Worm (Caenorhabditis elegans) whole organism, young adult: ENCODE data around the gene C49F5.8.

Experiments used
- B0261.1 ChIP-seq: sonication (generic microtip); optimal IDR thresholded peaks from 2 replicates; lab custom pipeline; 2016; ENCODE audit warnings: mild to moderate bottlenecking, missing genetic modification characterization, moderate library complexity, missing compliant biosample characterization
- D2030.7 ChIP-seq: fragments of 200-800 bp; sonication (Bioruptor generic); IDR thresholded peaks from 2 replicates; pipeline ENCODE4 v1.3.6; 2022; ENCODE audit warnings: missing genetic modification reagents, missing genetic modification characterization, missing compliant biosample characterization
- F10E7.11 ChIP-seq: sonication (generic microtip); optimal IDR thresholded peaks from 2 replicates; lab custom pipeline; 2017; ENCODE audit warnings: mild to moderate bottlenecking, missing genetic modification characterization, moderate library complexity, missing compliant biosample characterization
- F33H1.4 ChIP-seq: fragments of 200-800 bp; sonication (Bioruptor generic); IDR thresholded peaks from 2 replicates; pipeline ENCODE4 v1.3.6; 2022; ENCODE audit warnings: missing genetic modification reagents, missing genetic modification characterization, missing compliant biosample characterization
- T26A5.8 ChIP-seq: sonication (generic microtip); optimal IDR thresholded peaks from 2 replicates; lab custom pipeline; 2016; ENCODE audit warnings: missing genetic modification characterization, missing compliant biosample characterization
- Y53G8AR.9 ChIP-seq: fragments of 200-800 bp; sonication (Bioruptor generic); conservative IDR thresholded peaks from 2 replicates; pipeline ENCODE4 v1.3.6; 2022; ENCODE audit warnings: missing genetic modification reagents, missing genetic modification characterization, missing compliant biosample characterization
- Y56A3A.18 ChIP-seq: fragments of 200-800 bp; sonication (Bioruptor generic); IDR thresholded peaks from 2 replicates; pipeline ENCODE4 v1.3.6; 2022; ENCODE audit warnings: missing genetic modification reagents, missing genetic modification characterization, missing compliant biosample characterization
- ZK185.1 ChIP-seq: sonication (generic microtip); optimal IDR thresholded peaks from 2 replicates; lab custom pipeline; 2016; ENCODE audit warnings: mild to moderate bottlenecking, missing genetic modification characterization, missing compliant biosample characterization; ENCODE audit not compliant: poor library complexity, severe bottlenecking
- aptf-2 ChIP-seq: fragments of 200-800 bp; sonication (Bioruptor generic); conservative IDR thresholded peaks from 2 replicates; pipeline ENCODE4 v1.3.6; 2022; ENCODE audit warnings: missing genetic modification reagents, missing genetic modification characterization, missing compliant biosample characterization
- bed-1 ChIP-seq: fragments of 200-800 bp; sonication (Bioruptor generic); IDR thresholded peaks from 2 replicates; pipeline ENCODE4 v1.3.6; 2022; ENCODE audit warnings: missing genetic modification reagents, missing genetic modification characterization, missing compliant biosample characterization
- cebp-1 ChIP-seq, 2 experiments: fragments of 200-800 bp in 1 of 2; sonication (Bioruptor generic) in 1 of 2; sonication (generic microtip) in 1 of 2; IDR thresholded peaks in 1 of 2; optimal IDR thresholded peaks in 1 of 2; 2 replicates each; pipeline versions ENCODE4 v1.3.6 to Lab custom; 2017 to 2022; ENCODE audit warnings: missing compliant biosample characterization in 2 of 2, missing genetic modification characterization in 2 of 2, mild to moderate bottlenecking in 1 of 2, missing genetic modification reagents in 1 of 2, moderate library complexity in 1 of 2
- ceh-27 ChIP-seq: fragments of 200-800 bp; sonication (Bioruptor generic); optimal IDR thresholded peaks from 2 replicates; lab custom pipeline; 2018; ENCODE audit warnings: mild to moderate bottlenecking, missing genetic modification characterization, moderate library complexity, missing compliant biosample characterization
- dox-1 ChIP-seq: fragments of 200-800 bp; sonication (Bioruptor generic); IDR thresholded peaks from 2 replicates; pipeline ENCODE4 v1.3.6; 2022; ENCODE audit warnings: missing genetic modification reagents, missing genetic modification characterization, missing compliant biosample characterization
- efl-1 ChIP-seq: fragments of 150-350 bp; optimal IDR thresholded peaks from 2 replicates; lab custom pipeline; 2014; ENCODE audit warnings: missing biosample characterization, missing genetic modification reagents, missing genetic modification characterization
- egl-18 ChIP-seq: fragments of 200-800 bp; sonication (Bioruptor generic); IDR thresholded peaks from 2 replicates; pipeline ENCODE4 v1.3.6; 2022; ENCODE audit warnings: missing genetic modification reagents, missing genetic modification characterization, missing compliant biosample characterization
- egl-44 ChIP-seq: fragments of 200-800 bp; sonication (Bioruptor generic); IDR thresholded peaks from 2 replicates; pipeline ENCODE4 v1.3.6; 2022; ENCODE audit warnings: missing genetic modification reagents, missing genetic modification characterization, missing compliant biosample characterization
- ets-4 ChIP-seq: fragments of 200-800 bp; sonication (Bioruptor generic); optimal IDR thresholded peaks from 2 replicates; lab custom pipeline; 2018; ENCODE audit warnings: mild to moderate bottlenecking, missing genetic modification characterization, missing compliant biosample characterization
- hlh-12 ChIP-seq: sonication (generic microtip); optimal IDR thresholded peaks from 2 replicates; lab custom pipeline; 2016; ENCODE audit warnings: missing genetic modification characterization, missing compliant biosample characterization
- hsf-1 ChIP-seq: fragments of 200-800 bp; sonication (Bioruptor generic); IDR thresholded peaks from 2 replicates; pipeline ENCODE4 v1.3.6; 2022; ENCODE audit warnings: missing genetic modification reagents, missing genetic modification characterization, missing compliant biosample characterization
- let-607 ChIP-seq, 2 experiments: fragments of 200-800 bp in 1 of 2; sonication (Bioruptor generic) in 1 of 2; sonication (generic microtip) in 1 of 2; optimal IDR thresholded peaks; 2 replicates each; lab custom pipeline; 2016 to 2018; ENCODE audit warnings: mild to moderate bottlenecking in 2 of 2, missing compliant biosample characterization in 2 of 2, missing genetic modification characterization in 2 of 2, moderate library complexity in 2 of 2, missing genotype in 1 of 2
- lir-1 ChIP-seq: fragments of 200-800 bp; sonication (Bioruptor generic); conservative IDR thresholded peaks from 2 replicates; pipeline ENCODE4 v1.3.6; 2022; ENCODE audit warnings: missing genetic modification reagents, missing genetic modification characterization, missing compliant biosample characterization
- lsl-1 ChIP-seq: fragments of 200-800 bp; sonication (Bioruptor generic); optimal IDR thresholded peaks from 2 replicates; lab custom pipeline; 2018; ENCODE audit warnings: mild to moderate bottlenecking, missing genetic modification characterization, moderate library complexity, missing compliant biosample characterization
- lsy-27 ChIP-seq: sonication (generic microtip); optimal IDR thresholded peaks from 2 replicates; lab custom pipeline; 2017; ENCODE audit warnings: missing genetic modification characterization, mild to moderate bottlenecking, missing compliant biosample characterization, antibody characterized with exemption, missing genotype, borderline replicate concordance; ENCODE audit not compliant: insufficient read depth
- madf-10 ChIP-seq: sonication (generic microtip); optimal IDR thresholded peaks from 2 replicates; lab custom pipeline; 2016; ENCODE audit warnings: mild to moderate bottlenecking, missing genetic modification characterization, missing compliant biosample characterization
- mcd-1 ChIP-seq: fragments of 200-800 bp; sonication (Bioruptor generic); IDR thresholded peaks from 2 replicates; pipeline ENCODE4 v1.3.6; 2022; ENCODE audit warnings: missing genetic modification reagents, missing genetic modification characterization, missing compliant biosample characterization
- mes-4 ChIP-seq: sonication (generic microtip); optimal IDR thresholded peaks from 2 replicates; lab custom pipeline; 2016; ENCODE audit warnings: missing genotype, missing genetic modification characterization, missing compliant biosample characterization
- nfya-2 ChIP-seq: fragments of 200-800 bp; sonication (Bioruptor generic); IDR thresholded peaks from 2 replicates; pipeline ENCODE4 v1.3.6; 2022; ENCODE audit warnings: missing genetic modification reagents, missing genetic modification characterization, missing compliant biosample characterization
- nhr-27 ChIP-seq: fragments of 200-800 bp; sonication (Bioruptor generic); optimal IDR thresholded peaks from 2 replicates; lab custom pipeline; 2018; ENCODE audit warnings: mild to moderate bottlenecking, missing genetic modification characterization, moderate library complexity, missing compliant biosample characterization
- nhr-80 ChIP-seq: sonication (generic microtip); optimal IDR thresholded peaks from 2 replicates; lab custom pipeline; 2016; ENCODE audit warnings: missing genetic modification characterization, missing compliant biosample characterization
- pbrm-1 ChIP-seq: fragments of 200-800 bp; sonication (Bioruptor generic); IDR thresholded peaks from 2 replicates; pipeline ENCODE4 v1.3.6; 2022; ENCODE audit warnings: missing genetic modification reagents, missing genetic modification characterization, missing compliant biosample characterization
- rcor-1 ChIP-seq: fragments of 200-800 bp; sonication (Bioruptor generic); IDR thresholded peaks from 2 replicates; pipeline ENCODE4 v1.3.6; 2022; ENCODE audit warnings: missing genetic modification reagents, missing genetic modification characterization, missing compliant biosample characterization
- snpc-4 ChIP-seq, 5 experiments: fragments of 150-350 bp in 1 of 5; sonication (generic microtip) in 4 of 5; optimal IDR thresholded peaks; 2 replicates each; lab custom pipeline; 2014 to 2018; ENCODE audit warnings: missing genetic modification characterization in 5 of 5, missing biosample characterization in 3 of 5, antibody characterized with exemption in 2 of 5, mild to moderate bottlenecking in 2 of 5, missing compliant biosample characterization in 2 of 5, missing genotype in 2 of 5, moderate library complexity in 2 of 5, missing genetic modification reagents in 1 of 5
- sptf-2 ChIP-seq: fragments of 200-800 bp; sonication (Bioruptor generic); optimal IDR thresholded peaks from 2 replicates; lab custom pipeline; 2018; ENCODE audit warnings: mild to moderate bottlenecking, missing genetic modification characterization, missing compliant biosample characterization
- tbx-9 ChIP-seq: sonication (generic microtip); optimal IDR thresholded peaks from 2 replicates; lab custom pipeline; 2016; ENCODE audit warnings: borderline replicate concordance, missing genetic modification characterization, inconsistent platforms, missing compliant biosample characterization
- zfh-2 ChIP-seq: fragments of 200-800 bp; sonication (Bioruptor generic); conservative IDR thresholded peaks from 2 replicates; pipeline ENCODE4 v1.3.6; 2022; ENCODE audit warnings: missing genetic modification reagents, missing genetic modification characterization, missing compliant biosample characterization
- zim-3 ChIP-seq: sonication (generic microtip); optimal IDR thresholded peaks from 2 replicates; lab custom pipeline; 2017; ENCODE audit warnings: mild to moderate bottlenecking, missing genetic modification characterization, moderate library complexity, missing compliant biosample characterization
- ztf-28 ChIP-seq: fragments of 200-800 bp; sonication (Bioruptor generic); IDR thresholded peaks from 2 replicates; pipeline ENCODE4 v1.3.6; 2022; ENCODE audit warnings: missing genetic modification reagents, missing genetic modification characterization, missing compliant biosample characterization

C49F5.8 gene

DNA sequence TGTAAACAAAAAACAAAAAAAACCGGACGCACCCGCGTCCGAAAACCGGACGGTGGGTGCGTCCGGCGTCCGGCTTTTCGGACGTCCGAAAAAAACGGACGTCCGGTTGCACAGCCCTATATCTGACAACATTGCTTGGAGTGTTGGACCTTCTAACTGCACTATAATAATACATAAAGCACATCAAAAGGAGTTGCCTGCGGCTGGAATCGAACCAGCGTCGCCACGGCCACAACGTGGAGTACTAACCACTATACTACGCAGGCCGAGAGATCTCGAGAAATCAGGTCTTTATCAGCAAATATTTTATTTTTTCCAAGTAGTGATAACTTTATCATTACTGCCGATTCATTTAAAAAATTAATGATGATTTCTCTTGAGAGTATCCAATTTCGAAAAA, 33.4 kb downstream of the C49F5.8 start (continued):
- TF ChIP-seq mcd-1 (0 out of 2 replicates have a peak, but pooled peaks have one; percentile 20), ZK185.1 (tag; lab: Kevin White, UChicago) (peak; percentile 61), nfya-2 (GFP tag; lab: Robert Waterston, UW) (0 out of 2 replicates have a peak, but pooled peaks have one; percentile 47), zim-3 (tag; lab: Kevin White, UChicago) (peak; percentile 63), hlh-12 (tag; lab: Kevin White, UChicago) (peak; percentile 35), rcor-1 (GFP tag; lab: Robert Waterston, UW) (peak; percentile 54), aptf-2 (GFP tag; lab: Robert Waterston, UW) (no peak), B0261.1 (tag; lab: Kevin White, UChicago) (peak; percentile 67), Y56A3A.18 (GFP tag; lab: Robert Waterston, UW) (0 out of 2 replicates have a peak, but pooled peaks have one; percentile 17), efl-1 (GFP tag; lab: Kevin White, UChicago) (no peak), dox-1 (GFP tag; lab: Robert Waterston, UW) (peak; percentile 63), pbrm-1 (GFP tag; lab: Robert Waterston, UW) (peak; percentile 83), tbx-9 (no peak)

DNA sequence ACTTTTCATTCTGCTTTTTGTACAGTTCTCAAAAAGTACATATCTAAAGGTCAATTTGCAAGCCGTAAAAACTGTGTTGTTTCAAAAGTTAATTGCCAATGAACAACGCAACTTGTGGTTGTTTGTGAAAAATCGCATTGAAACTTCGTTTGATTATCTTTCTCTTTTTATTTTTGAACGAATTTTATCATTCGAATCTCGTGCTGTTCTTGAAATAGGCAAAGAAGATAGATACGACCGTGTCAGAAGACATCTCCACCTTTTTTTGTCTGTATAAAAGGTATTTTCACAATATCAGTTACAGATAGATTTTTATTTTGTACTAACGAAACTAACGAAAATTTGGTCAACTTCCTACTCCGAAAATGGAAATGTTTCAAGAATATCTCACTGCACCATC, 34.5 kb downstream of the C49F5.8 start, which contains the start of gene C49F5.7:
C49F5.7 (plus strand) TSS at position 301 of the 400 bp plus-strand sequence.
- TF ChIP-seq F33H1.4 (no peak), tbx-9 (no peak), egl-18 (GFP tag; lab: Robert Waterston, UW) (no peak), cebp-1 (GFP tag; IDR thresholded peaks at IDR 0.05; lab: Robert Waterston, UW) (no peak), cebp-1 (tag; optimal IDR thresholded peaks at IDR 0.05; lab: Kevin White, UChicago) (no peak), lsy-27 (tag; lab: Kevin White, UChicago) (no peak), ets-4 (no peak), T26A5.8 (tag; lab: Kevin White, UChicago) (no peak), zfh-2 (no peak), egl-44 (no peak), bed-1 (GFP tag; lab: Robert Waterston, UW) (no peak), madf-10 (no peak)
- TF ChIP-seq, all 124 proteins: peak for 0

DNA sequence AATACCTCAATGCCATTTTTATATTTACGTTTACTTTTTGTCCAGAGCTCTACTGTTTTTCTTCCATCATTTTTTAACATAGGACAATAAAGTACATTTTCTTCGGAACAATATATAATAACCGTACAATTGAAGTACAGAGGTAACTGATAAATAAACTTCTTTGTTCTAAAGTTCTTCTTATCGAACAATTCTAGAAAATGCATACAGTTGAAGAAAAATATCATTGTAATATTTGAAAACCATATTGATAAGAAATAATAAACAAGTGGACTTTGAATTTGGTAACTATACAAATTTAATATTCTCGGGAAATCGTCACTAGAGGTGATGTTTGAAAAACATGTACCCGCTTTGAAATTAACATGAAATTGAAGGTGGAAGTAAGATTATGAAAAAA, 36.7 kb downstream of the C49F5.8 start:
- no peak for TF ChIP-seq D2030.7 (GFP tag; lab: Robert Waterston, UW)
- TF ChIP-seq hsf-1 (GFP tag; lab: Robert Waterston, UW) = no peak
- no peak for TF ChIP-seq mes-4 (tag; lab: Kevin White, UChicago)
- 0 out of 2 replicates have a peak, but pooled peaks have one; percentile 3 for TF ChIP-seq Y53G8AR.9 (GFP tag; lab: Robert Waterston, UW)
- TF ChIP-seq sptf-2 (GFP tag; lab: Kevin White, UChicago) = no peak
- TF ChIP-seq lir-1 (GFP tag; lab: Robert Waterston, UW) = no peak

DNA sequence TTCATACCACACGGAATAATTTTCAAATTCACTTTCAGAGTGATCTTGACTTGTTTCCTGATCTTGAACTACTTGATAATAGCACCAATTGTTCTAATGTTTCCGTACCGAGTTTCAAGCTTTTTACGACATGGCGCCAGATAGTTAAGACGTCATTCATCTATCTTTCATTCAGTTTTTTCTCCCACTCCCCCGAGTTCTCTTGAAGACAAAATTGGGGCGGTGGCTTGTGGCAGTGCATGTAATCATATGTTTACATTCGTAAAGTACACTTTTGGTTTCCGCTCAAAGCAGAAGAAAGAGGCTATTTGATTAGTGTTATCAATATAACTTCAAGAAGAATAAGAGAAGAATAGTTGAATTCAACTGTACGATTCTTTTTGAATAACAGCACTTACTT, 39.6 kb downstream of the C49F5.8 start:
- TF ChIP-seq F10E7.11 (tag; lab: Kevin White, UChicago) (no peak), nhr-80 (tag; lab: Kevin White, UChicago) (peak; percentile 68)

- TF ChIP-seq nhr-27 (tag; lab: Kevin White, UChicago) (no peak), nhr-80 (tag; lab: Kevin White, UChicago) (peak; percentile 83), ztf-28 (GFP tag; lab: Robert Waterston, UW) (no peak), ceh-27 (GFP tag; lab: Kevin White, UChicago) (no peak), D2030.7 (GFP tag; lab: Robert Waterston, UW) (no peak), lsl-1 (GFP tag; lab: Kevin White, UChicago) (no peak), snpc-4 (GFP tag; optimal IDR thresholded peaks at IDR 0.05; lab: Kevin White, UChicago) (no peak), snpc-4 (tag; optimal IDR thresholded peaks at IDR 0.05; lab: Kevin White, UChicago) (no peak), dox-1 (GFP tag; lab: Robert Waterston, UW) (peak; percentile 48; the same call in 1 of the 2 replicates), let-607 (tag; optimal IDR thresholded peaks at IDR 0.05; lab: Kevin White, UChicago) (peak; percentile 40 to 52)
Measured at ce11 chrX:12001600-12001999, 41.7 kb downstream of the C49F5.8 start.
